Worm (Caenorhabditis elegans) whole organism, L1 larva: ENCODE data around the gene F54B11.4.

Experiments
- C16A3.4 ChIP-seq: fragments of 150-350 bp; optimal IDR thresholded peaks from 2 replicates; lab custom pipeline; 2014; ENCODE audit warnings: missing biosample characterization, missing genetic modification characterization
- blmp-1 ChIP-seq: fragments of 150-350 bp; optimal IDR thresholded peaks from 2 replicates; lab custom pipeline; 2014; ENCODE audit warnings: missing biosample characterization, missing genetic modification characterization
- ceh-63 ChIP-seq: fragments of 200-800 bp; sonication (Bioruptor generic); optimal IDR thresholded peaks from 2 replicates; lab custom pipeline; 2018; ENCODE audit warnings: mild to moderate bottlenecking, missing genetic modification characterization, missing compliant biosample characterization
- ceh-8 ChIP-seq: fragments of 200-800 bp; sonication (Bioruptor generic); optimal IDR thresholded peaks from 2 replicates; lab custom pipeline; 2018; ENCODE audit warnings: mild to moderate bottlenecking, missing genetic modification characterization, moderate library complexity, missing compliant biosample characterization
- ceh-82 ChIP-seq, 3 experiments: fragments of 150-350 bp in 1 of 3; sonication (generic microtip) in 2 of 3; optimal IDR thresholded peaks; 2 replicates each; lab custom pipeline; 2014 to 2017; ENCODE audit warnings: missing biosample characterization in 3 of 3, missing genetic modification characterization in 3 of 3
- ceh-90 ChIP-seq: sonication (generic microtip); optimal IDR thresholded peaks from 2 replicates; lab custom pipeline; 2016; ENCODE audit warnings: missing genetic modification characterization, missing compliant biosample characterization
- dpl-1 ChIP-seq, 3 experiments: fragments of 150-350 bp in 2 of 3; sonication (generic microtip) in 1 of 3; optimal IDR thresholded peaks; 2 replicates each; lab custom pipeline; 2014 to 2017; ENCODE audit warnings: missing biosample characterization in 3 of 3, missing genetic modification characterization in 3 of 3, missing genetic modification reagents in 3 of 3
- dsc-1 ChIP-seq: sonication (generic microtip); optimal IDR thresholded peaks from 2 replicates; lab custom pipeline; 2016; ENCODE audit warnings: mild to moderate bottlenecking, missing genetic modification characterization, missing compliant biosample characterization
- efl-1 ChIP-seq, 4 experiments: fragments of 150-350 bp; optimal IDR thresholded peaks in 3 of 4; peaks in 1 of 4; 1 replicate in 1 of 4; 2 replicates in 3 of 4; lab custom pipeline; 2014; ENCODE audit warnings: missing biosample characterization in 2 of 4, missing genetic modification characterization in 2 of 4, missing genetic modification reagents in 2 of 4
- efl-3 ChIP-seq: fragments of 200-800 bp; sonication (Bioruptor generic); optimal IDR thresholded peaks from 2 replicates; lab custom pipeline; 2018; ENCODE audit warnings: mild to moderate bottlenecking, missing genetic modification characterization, missing compliant biosample characterization
- egl-27 ChIP-seq, 2 experiments: fragments of 150-350 bp in 1 of 2; sonication (generic microtip); optimal IDR thresholded peaks; 3 replicates each; lab custom pipeline; 2017 to 2018; ENCODE audit warnings: missing biosample characterization in 2 of 2, missing genetic modification characterization in 2 of 2, missing genetic modification reagents in 2 of 2
- elt-3 ChIP-seq, 6 experiments: fragments of 150-350 bp in 1 of 6; sonication (generic microtip); optimal IDR thresholded peaks; 2 replicates each; lab custom pipeline; 2017 to 2018; ENCODE audit warnings: missing biosample characterization in 6 of 6, missing genetic modification characterization in 6 of 6, inconsistent platforms in 1 of 6
- fkh-4 ChIP-seq: sonication (generic microtip); optimal IDR thresholded peaks from 2 replicates; lab custom pipeline; 2016; ENCODE audit warnings: missing compliant biosample characterization, missing genetic modification characterization, borderline replicate concordance
- fkh-8 ChIP-seq: sonication (generic microtip); optimal IDR thresholded peaks from 2 replicates; lab custom pipeline; 2016; ENCODE audit warnings: mild to moderate bottlenecking, missing genetic modification characterization, missing compliant biosample characterization
- fos-1 ChIP-seq: fragments of 150-350 bp; optimal IDR thresholded peaks from 2 replicates; lab custom pipeline; 2014; ENCODE audit warnings: missing biosample characterization, missing genetic modification characterization
- grh-1 ChIP-seq: fragments of 200-800 bp; sonication (Bioruptor generic); IDR thresholded peaks from 2 replicates; pipeline ENCODE4 v1.3.6; 2022; ENCODE audit warnings: missing genetic modification reagents, missing genetic modification characterization, missing compliant biosample characterization
- hpl-2 ChIP-seq: fragments of 150-350 bp; optimal IDR thresholded peaks from 2 replicates; lab custom pipeline; 2014; ENCODE audit warnings: missing biosample characterization, missing genetic modification reagents, missing genetic modification characterization
- jun-1 ChIP-seq: fragments of 150-350 bp; optimal IDR thresholded peaks from 2 replicates; lab custom pipeline; 2014; ENCODE audit warnings: missing biosample characterization, missing genetic modification reagents, missing genetic modification characterization
- lin-14 ChIP-seq: fragments of 200-800 bp; sonication (Bioruptor generic); optimal IDR thresholded peaks from 2 replicates; lab custom pipeline; 2018; ENCODE audit warnings: mild to moderate bottlenecking, missing genetic modification characterization, moderate library complexity, missing compliant biosample characterization
- lin-15B ChIP-seq: fragments of 150-350 bp; sonication (generic microtip); optimal IDR thresholded peaks from 3 replicates; lab custom pipeline; 2014; ENCODE audit warnings: missing biosample characterization, missing genetic modification characterization
- lin-35 ChIP-seq, 2 experiments: fragments of 150-350 bp; optimal IDR thresholded peaks; 2 replicates each; lab custom pipeline; 2014; ENCODE audit warnings: missing biosample characterization in 2 of 2, missing genetic modification characterization in 2 of 2, missing genetic modification reagents in 2 of 2
- lin-39 ChIP-seq: fragments of 150-350 bp; optimal IDR thresholded peaks from 2 replicates; lab custom pipeline; 2014; ENCODE audit warnings: missing biosample characterization, missing genetic modification reagents, missing genetic modification characterization
- lir-3 ChIP-seq: sonication (generic microtip); optimal IDR thresholded peaks from 2 replicates; lab custom pipeline; 2016; ENCODE audit warnings: mild to moderate bottlenecking, missing genetic modification characterization, moderate library complexity, missing compliant biosample characterization; ENCODE audit not compliant: poor library complexity
- lsy-2 ChIP-seq, 2 experiments: fragments of 150-350 bp; optimal IDR thresholded peaks; 2 replicates each; lab custom pipeline; 2014; ENCODE audit warnings: missing biosample characterization in 2 of 2, missing genetic modification characterization in 2 of 2
- mdl-1 ChIP-seq, 2 experiments: fragments of 150-350 bp; optimal IDR thresholded peaks; 2 replicates each; lab custom pipeline; 2014 to 2017; ENCODE audit warnings: missing biosample characterization in 2 of 2, missing genetic modification characterization in 2 of 2, inconsistent platforms in 1 of 2
- mef-2 ChIP-seq: fragments of 150-350 bp; optimal IDR thresholded peaks from 2 replicates; lab custom pipeline; 2014; ENCODE audit warnings: missing biosample characterization, missing genetic modification characterization
- nhr-19 ChIP-seq: fragments of 200-800 bp; sonication (Bioruptor generic); conservative IDR thresholded peaks from 2 replicates; pipeline ENCODE4 v1.3.6; 2022; ENCODE audit warnings: missing genetic modification characterization, missing compliant biosample characterization
- nhr-20 ChIP-seq: sonication (generic microtip); optimal IDR thresholded peaks from 2 replicates; lab custom pipeline; 2016; ENCODE audit warnings: mild to moderate bottlenecking, missing genetic modification characterization, missing compliant biosample characterization
- nhr-237 ChIP-seq: fragments of 150-350 bp; optimal IDR thresholded peaks from 2 replicates; lab custom pipeline; 2014; ENCODE audit warnings: missing biosample characterization, missing genetic modification characterization
- pqm-1 ChIP-seq: sonication (generic microtip); optimal IDR thresholded peaks from 3 replicates; lab custom pipeline; 2017; ENCODE audit warnings: missing biosample characterization, missing genetic modification characterization
- rnt-1 ChIP-seq: sonication (generic microtip); optimal IDR thresholded peaks from 2 replicates; lab custom pipeline; 2016; ENCODE audit warnings: mild to moderate bottlenecking, missing genetic modification characterization, moderate library complexity, missing compliant biosample characterization
- skn-1 ChIP-seq: fragments of 150-350 bp; optimal IDR thresholded peaks from 2 replicates; lab custom pipeline; 2014; ENCODE audit warnings: missing biosample characterization, missing genetic modification characterization
- snpc-4 ChIP-seq: fragments of 150-350 bp; optimal IDR thresholded peaks from 2 replicates; lab custom pipeline; 2014; ENCODE audit warnings: missing biosample characterization, missing genetic modification characterization
- snu-23 ChIP-seq: sonication (generic microtip); optimal IDR thresholded peaks from 2 replicates; lab custom pipeline; 2016; ENCODE audit warnings: missing genetic modification characterization, missing compliant biosample characterization
- sox-4 ChIP-seq: sonication (generic microtip); optimal IDR thresholded peaks from 2 replicates; lab custom pipeline; 2016; ENCODE audit warnings: missing genetic modification characterization, missing compliant biosample characterization
- sptf-1 ChIP-seq: fragments of 150-350 bp; optimal IDR thresholded peaks from 2 replicates; lab custom pipeline; 2014; ENCODE audit warnings: missing biosample characterization, missing genetic modification characterization
- swsn-7 ChIP-seq: sonication (generic microtip); optimal IDR thresholded peaks from 2 replicates; lab custom pipeline; 2016; ENCODE audit warnings: missing genetic modification characterization, missing compliant biosample characterization
- unc-86 ChIP-seq: sonication (generic microtip); optimal IDR thresholded peaks from 2 replicates; lab custom pipeline; 2016; ENCODE audit warnings: missing genetic modification characterization, missing compliant biosample characterization
- unc-98 ChIP-seq: fragments of 200-800 bp; sonication (Bioruptor generic); IDR thresholded peaks from 2 replicates; pipeline ENCODE4 v1.3.6; 2022; ENCODE audit warnings: missing genetic modification characterization, missing compliant biosample characterization
- xbp-1 ChIP-seq: sonication (generic microtip); optimal IDR thresholded peaks from 2 replicates; lab custom pipeline; 2016; ENCODE audit warnings: missing genetic modification characterization, missing compliant biosample characterization
- zip-4 ChIP-seq: fragments of 200-800 bp; sonication (Bioruptor generic); optimal IDR thresholded peaks from 2 replicates; lab custom pipeline; 2018; ENCODE audit warnings: mild to moderate bottlenecking, missing genetic modification characterization, moderate library complexity, missing compliant biosample characterization
- ztf-11 ChIP-seq, 2 experiments: sonication (generic microtip); optimal IDR thresholded peaks; 2 replicates each; lab custom pipeline; 2016 to 2017; ENCODE audit warnings: missing genetic modification characterization in 2 of 2, missing biosample characterization in 1 of 2, missing compliant biosample characterization in 1 of 2

The F54B11.4 gene

DNA sequence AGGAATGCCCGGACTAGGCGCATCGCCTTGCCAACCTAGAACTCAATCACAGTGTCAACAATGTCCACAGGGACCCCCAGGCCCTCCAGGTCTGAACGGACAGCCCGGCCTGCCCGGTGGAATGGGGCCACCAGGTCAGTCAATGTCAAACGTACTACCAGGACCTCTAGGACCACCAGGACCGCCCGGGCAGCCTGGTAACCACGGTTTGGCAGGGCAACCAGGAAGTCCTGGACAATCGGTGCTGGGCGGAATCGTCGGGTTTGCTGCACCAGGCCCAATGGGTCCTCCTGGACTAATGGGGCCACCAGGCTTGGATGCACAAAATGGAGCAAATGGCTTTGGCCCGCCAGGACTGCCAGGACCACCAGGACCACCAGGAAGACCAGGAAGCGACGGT lies 1.8 kb upstream of the F54B11.4 start:
- TF ChIP-seq grh-1 (GFP tag; lab: Robert Waterston, UW) (0 out of 2 replicates have a peak, but pooled peaks have one; percentile 17), lin-15B (tag; lab: Kevin White, UChicago) (no peak), jun-1 (tag; lab: Kevin White, UChicago) (no peak)

DNA sequence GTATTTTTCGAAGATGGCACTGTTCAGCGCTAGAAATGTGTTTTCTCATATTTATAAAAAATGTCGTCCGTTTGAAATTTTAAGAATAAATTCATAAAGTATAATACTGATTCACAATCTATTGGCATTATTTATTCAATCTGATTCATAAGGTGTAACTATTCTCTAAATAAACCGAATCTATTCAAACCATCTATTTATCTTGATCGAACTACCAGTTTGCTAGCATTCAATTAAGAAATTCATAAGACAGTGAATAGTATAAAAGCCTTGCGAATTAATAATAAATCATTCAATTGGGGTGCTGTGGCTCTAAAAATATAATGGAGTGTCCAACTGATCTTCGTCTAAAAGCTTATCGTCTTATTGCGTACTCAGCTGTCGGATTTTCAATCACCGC lies 1.3 kb upstream of the F54B11.4 start, which contains the start of gene col-44:
col-44 (plus strand) TSS at position 301 of the 400 bp plus-strand sequence.
- TF ChIP-seq lin-39 (no peak), nhr-237 (tag; lab: Kevin White, UChicago) (no peak), blmp-1 (no peak), zip-4 (GFP tag; lab: Kevin White, UChicago) (no peak), fkh-4 (tag; lab: Kevin White, UChicago) (no peak), swsn-7 (tag; lab: Kevin White, UChicago) (no peak), lsy-2 (tag; optimal IDR thresholded peaks at IDR 0.05; lab: Kevin White, UChicago) (no peak), unc-98 (no peak), fos-1 (tag; lab: Kevin White, UChicago) (no peak), ceh-8 (GFP tag; lab: Kevin White, UChicago) (no peak), snu-23 (GFP tag; lab: Kevin White, UChicago) (no peak), ztf-11 (tag; optimal IDR thresholded peaks at IDR 0.05; lab: Kevin White, UChicago) (no peak), mdl-1 (tag; optimal IDR thresholded peaks at IDR 0.05; lab: Kevin White, UChicago) (no peak), ceh-63 (GFP tag; lab: Kevin White, UChicago) (no peak), dpl-1 (GFP tag; optimal IDR thresholded peaks at IDR 0.05; lab: Kevin White, UChicago) (no peak), unc-86 (no peak), lin-14 (GFP tag; lab: Kevin White, UChicago) (no peak), egl-27 (tag; optimal IDR thresholded peaks at IDR 0.05; lab: Kevin White, UChicago) (no peak), nhr-20 (tag; lab: Kevin White, UChicago) (no peak), sptf-1 (tag; lab: Kevin White, UChicago) (no peak)

DNA sequence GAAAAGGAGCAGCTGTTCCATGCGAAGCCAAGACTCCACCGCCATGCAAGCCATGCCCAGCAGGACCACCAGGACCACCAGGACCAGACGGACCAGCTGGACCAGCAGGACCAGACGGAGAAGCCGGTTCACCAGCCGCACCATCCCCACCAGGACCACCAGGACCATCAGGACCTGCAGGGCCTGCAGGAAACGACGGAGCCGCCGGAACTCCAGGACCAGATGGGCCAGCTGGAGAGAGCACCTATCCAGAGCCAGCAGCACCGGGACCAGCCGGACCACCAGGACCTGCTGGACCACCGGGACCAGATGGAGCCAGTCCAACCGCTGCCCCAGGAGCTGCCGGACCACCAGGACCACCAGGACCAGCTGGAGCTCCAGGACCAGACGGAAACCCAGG lies 514 bp upstream of the F54B11.4 start:
- TF ChIP-seq ceh-8 (GFP tag; lab: Kevin White, UChicago) (peak; percentile 35), efl-1 (optimal IDR thresholded peaks at IDR 0.05; lab: Kevin White, UChicago) (no peak), efl-1 (GFP tag; optimal IDR thresholded peaks at IDR 0.05 in 1 of 2; lab: Kevin White, UChicago) (no peak)

DNA sequence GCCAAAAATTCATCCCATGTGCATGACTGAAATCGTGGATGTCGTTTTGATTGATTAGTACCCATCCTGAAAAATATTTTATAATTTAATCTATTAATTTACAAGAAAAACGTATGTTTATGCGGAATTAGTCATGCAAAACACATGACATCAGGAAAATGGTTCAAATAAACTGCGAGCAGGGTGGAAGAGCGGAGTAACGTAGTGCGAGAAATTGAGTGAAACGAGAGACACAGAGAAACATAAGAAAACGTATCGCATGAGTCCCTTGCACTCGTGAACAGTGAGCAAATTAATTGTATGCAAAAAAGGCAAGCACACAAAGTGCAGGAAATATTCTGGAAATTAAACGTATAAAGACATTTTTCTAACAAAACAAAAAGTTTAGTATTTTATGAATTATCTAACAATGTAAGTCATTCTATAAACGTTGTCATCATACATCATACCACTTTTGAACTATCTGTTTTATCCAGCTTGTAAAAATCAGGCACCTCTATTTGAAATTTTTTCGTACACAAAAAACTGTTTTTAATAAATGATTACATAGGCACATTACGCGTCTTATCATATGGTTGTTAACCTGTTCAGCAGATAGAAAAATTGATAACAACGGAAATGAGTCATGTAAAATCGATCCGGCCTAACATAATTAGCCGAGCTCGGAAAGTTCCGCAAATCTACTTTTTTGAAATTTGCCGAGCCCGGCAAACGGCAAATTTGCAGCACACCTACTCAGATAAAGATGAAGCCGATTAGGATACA lies 3.7 kb downstream of the F54B11.4 start, which contains the start of gene F54B11.5:
F54B11.5 (minus strand) TSS at position 66 of the 765 bp plus-strand sequence.
- peak; percentile 44 for TF ChIP-seq xbp-1 (tag; lab: Kevin White, UChicago)
- peak in 2 of 3 experiments; percentile 34 to 49 for TF ChIP-seq dpl-1 (GFP tag; optimal IDR thresholded peaks at IDR 0.05; lab: Kevin White, UChicago)
- TF ChIP-seq fkh-8 (tag; lab: Kevin White, UChicago) = peak; percentile 75
- TF ChIP-seq mef-2 (tag; lab: Kevin White, UChicago) = no peak
- TF ChIP-seq lir-3 (tag; lab: Kevin White, UChicago) = no peak
- peak; percentile 36 to 50 for TF ChIP-seq efl-1 (optimal IDR thresholded peaks at IDR 0.05; lab: Kevin White, UChicago)
- TF ChIP-seq efl-1 (GFP tag; optimal IDR thresholded peaks at IDR 0.05 in 1 of 2; lab: Kevin White, UChicago) = peak in 1 of 2 experiments; percentile 34
- TF ChIP-seq lin-14 (GFP tag; lab: Kevin White, UChicago) = peak; percentile 74
- TF ChIP-seq snpc-4 (tag; lab: Kevin White, UChicago) = peak; percentile 5
- TF ChIP-seq nhr-20 (tag; lab: Kevin White, UChicago) = peak; percentile 47
- peak; percentile 43 for TF ChIP-seq rnt-1 (tag; lab: Kevin White, UChicago)
- peak; percentile 70 for TF ChIP-seq snu-23 (GFP tag; lab: Kevin White, UChicago)
- TF ChIP-seq lin-35 (GFP tag; optimal IDR thresholded peaks at IDR 0.05; lab: Kevin White, UChicago) = peak; percentile 53 to 73
- TF ChIP-seq ceh-82 (tag; optimal IDR thresholded peaks at IDR 0.05; lab: Kevin White, UChicago) = peak in 2 of 3 experiments; percentile 17 to 52
- no peak for TF ChIP-seq hpl-2 (GFP tag; lab: Kevin White, UChicago)
- no peak for TF ChIP-seq efl-3 (GFP tag; lab: Kevin White, UChicago)
- TF ChIP-seq blmp-1 = peak; percentile 42
- peak; percentile 35 to 66 for TF ChIP-seq lsy-2 (tag; optimal IDR thresholded peaks at IDR 0.05; lab: Kevin White, UChicago)
- no peak for TF ChIP-seq ceh-90
- TF ChIP-seq C16A3.4 (tag; lab: Kevin White, UChicago) = peak; percentile 50
- peak; percentile 3 for TF ChIP-seq lin-15B (tag; lab: Kevin White, UChicago)
- no peak for TF ChIP-seq pqm-1 (tag; lab: Kevin White, UChicago)
- peak; percentile 2 for TF ChIP-seq sox-4
- TF ChIP-seq dsc-1 (tag; lab: Kevin White, UChicago) = peak; percentile 63
- 0 out of 2 replicates have a peak, but pooled peaks have one; percentile 24 for TF ChIP-seq nhr-19 (GFP tag; lab: Robert Waterston, UW)
- peak; percentile 18 for TF ChIP-seq fos-1 (tag; lab: Kevin White, UChicago)
- peak in 1 of 6 experiments; percentile 10 for TF ChIP-seq elt-3 (tag; optimal IDR thresholded peaks at IDR 0.05; lab: Kevin White, UChicago)
- peak in 1 of 2 experiments; percentile 76 for TF ChIP-seq mdl-1 (tag; optimal IDR thresholded peaks at IDR 0.05; lab: Kevin White, UChicago)
- TF ChIP-seq skn-1 = peak; percentile 38
- no peak for TF ChIP-seq egl-27 (tag; optimal IDR thresholded peaks at IDR 0.05; lab: Kevin White, UChicago)
